Worm (Caenorhabditis elegans) whole organism, L4 larva: ENCODE measurements around the gene ifb-2.

Source experiments
- ZK546.5 ChIP-seq, 2 experiments: sonication (generic microtip); optimal IDR thresholded peaks; 2 replicates each; lab custom pipeline; 2017; ENCODE audit warnings: missing biosample characterization in 2 of 2, missing genetic modification characterization in 2 of 2
- arid-1 ChIP-seq: fragments of 200-800 bp; sonication (Bioruptor generic); conservative IDR thresholded peaks from 2 replicates; pipeline ENCODE4 v1.3.6; 2022; ENCODE audit warnings: missing genetic modification reagents, missing genetic modification characterization, missing compliant biosample characterization
- ceh-44 ChIP-seq: fragments of 200-800 bp; sonication (Bioruptor generic); IDR thresholded peaks from 2 replicates; pipeline ENCODE4 v1.3.6; 2022; ENCODE audit warnings: missing genetic modification reagents, missing genetic modification characterization, missing compliant biosample characterization
- ces-1 ChIP-seq: fragments of 150-350 bp; sonication (generic microtip); optimal IDR thresholded peaks from 4 replicates; lab custom pipeline; 2014; ENCODE audit warnings: missing biosample characterization, missing genetic modification reagents, missing genetic modification characterization
- nhr-42 ChIP-seq: fragments of 200-800 bp; sonication (Bioruptor generic); IDR thresholded peaks from 2 replicates; pipeline ENCODE4 v1.3.6; 2022; ENCODE audit warnings: missing genetic modification characterization, missing compliant biosample characterization
- nhr-76 ChIP-seq: fragments of 150-350 bp; optimal IDR thresholded peaks from 2 replicates; lab custom pipeline; 2014; ENCODE audit warnings: missing biosample characterization, missing genetic modification characterization
- pqm-1 ChIP-seq: sonication (generic microtip); optimal IDR thresholded peaks from 2 replicates; lab custom pipeline; 2017; ENCODE audit warnings: missing biosample characterization, missing genetic modification characterization
- tag-97 ChIP-seq: fragments of 200-800 bp; sonication (Bioruptor generic); IDR thresholded peaks from 2 replicates; pipeline ENCODE4 v1.3.6; 2022; ENCODE audit warnings: missing genetic modification characterization, missing compliant biosample characterization
- zfp-3 ChIP-seq: fragments of 200-800 bp; sonication (Bioruptor generic); conservative IDR thresholded peaks from 2 replicates; pipeline ENCODE4 v1.3.6; 2022; ENCODE audit warnings: missing genetic modification reagents, missing genetic modification characterization, missing compliant biosample characterization

- no peak for TF ChIP-seq ZK546.5 (tag; optimal IDR thresholded peaks at IDR 0.05; lab: Kevin White, UChicago)
- no peak for TF ChIP-seq nhr-42 (GFP tag; lab: Robert Waterston, UW)
- no peak for TF ChIP-seq nhr-76 (tag; lab: Kevin White, UChicago)
- TF ChIP-seq pqm-1 (tag; lab: Kevin White, UChicago), result no peak
- TF ChIP-seq ces-1 (GFP tag; lab: Kevin White, UChicago), result no peak
- no peak for TF ChIP-seq ceh-44 (GFP tag; lab: Robert Waterston, UW)
- no peak for TF ChIP-seq arid-1 (GFP tag; lab: Robert Waterston, UW)
- TF ChIP-seq zfp-3 (GFP tag; lab: Robert Waterston, UW), result no peak
- TF ChIP-seq tag-97, result no peak
Observed at ce11 chrII:5702611-5703192, 47.3 kb upstream of the ifb-2 start.
